Fruit fly (Drosophila melanogaster) S2 (cell line): ENCODE measurements around the gene CG43702.

Experiments
- CG8478 ChIP-seq: fragments of >200 bp; optimal IDR thresholded peaks from 2 replicates; lab custom pipeline; 2018
- CTCF ChIP-seq, 2 experiments: fragments of >200 bp; optimal IDR thresholded peaks; 2 replicates each; lab custom pipeline; 2018

dm6 chr3L:21261403-21262164 is 36.9 kb upstream of the CG43702 start:
- TF ChIP-seq CG8478 (lab: Kevin White, UChicago) = no peak
- TF ChIP-seq CTCF (optimal IDR thresholded peaks at IDR 0.05; lab: Kevin White, UChicago) = no peak
